Worm (Caenorhabditis elegans): ENCODE results near the gene B0554.1.

DNA sequence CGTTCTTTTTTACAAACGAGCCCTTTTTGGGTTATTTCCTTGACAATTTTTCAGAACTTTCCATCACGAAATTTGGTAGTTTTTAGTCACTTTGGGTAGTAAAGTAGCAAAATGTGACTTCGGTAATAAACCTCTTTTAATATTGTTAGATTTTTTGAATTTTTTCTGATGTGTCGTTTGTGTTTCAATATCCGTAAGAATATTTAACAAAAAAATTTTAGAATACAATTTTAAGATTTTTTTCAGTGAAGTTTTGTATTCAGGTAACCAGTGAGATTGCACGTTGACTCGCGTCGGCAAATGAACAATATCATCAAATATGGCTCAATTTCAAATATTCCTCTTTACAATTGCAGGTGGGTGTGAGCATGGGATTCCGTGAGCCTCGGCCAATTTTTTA, 34.4 kb downstream of the B0554.1 start, which contains the start of gene srt-31:
- no peak for TF ChIP-seq tab-1 (GFP tag; IDR thresholded peaks at IDR 0.05)
- no peak for TF ChIP-seq ztf-23 (GFP tag; IDR thresholded peaks at IDR 0.05)
- TF ChIP-seq klf-2 (GFP tag; conservative IDR thresholded peaks at IDR 0.05), result no peak
- TF ChIP-seq cog-1 (tag; optimal IDR thresholded peaks at IDR 0.05), result no peak
- TF ChIP-seq ref-1 (GFP tag; conservative IDR thresholded peaks at IDR 0.05), result no peak
